Fruit fly (Drosophila melanogaster) whole organism, embryonic: Measurements from ENCODE around the gene dome.
A peak's percentile ranks its signal among the peaks of the same experiment; 100 is the strongest.

Source experiments
- CG10267 ChIP-seq: fragments of 200-800 bp; sonication (Bioruptor generic); optimal IDR thresholded peaks from 2 replicates; lab custom pipeline; 2018; ENCODE audit warnings: missing biosample characterization, mild to moderate bottlenecking, missing genetic modification characterization, moderate library complexity
- CG11456 ChIP-seq: fragments of 200-800 bp; sonication (Bioruptor generic); IDR thresholded peaks from 3 replicates; pipeline ENCODE4 v1.3.6; 2022; ENCODE audit warnings: missing biosample characterization, missing genetic modification characterization
- CG12659 ChIP-seq: fragments of 200-800 bp; sonication (Bioruptor generic); optimal IDR thresholded peaks from 3 replicates; lab custom pipeline; 2017; ENCODE audit warnings: mild to moderate bottlenecking, missing biosample characterization, missing genetic modification reagents, missing genetic modification characterization
- CG14710 ChIP-seq: fragments of 200-800 bp; sonication (Bioruptor generic); optimal IDR thresholded peaks from 3 replicates; lab custom pipeline; 2019; ENCODE audit warnings: missing biosample characterization, mild to moderate bottlenecking, missing genetic modification characterization, moderate library complexity
- CG15696 ChIP-seq: fragments of 200-800 bp; sonication (Bioruptor generic); optimal IDR thresholded peaks from 2 replicates; lab custom pipeline; 2019; ENCODE audit warnings: missing biosample characterization, mild to moderate bottlenecking, missing genetic modification characterization, moderate library complexity
- CG1603 ChIP-seq: fragments of 200-800 bp; sonication (Bioruptor generic); optimal IDR thresholded peaks from 2 replicates; lab custom pipeline; 2019; ENCODE audit warnings: missing biosample characterization, mild to moderate bottlenecking, missing genetic modification characterization, moderate library complexity
- CG16813 ChIP-seq: fragments of 200-800 bp; sonication (Bioruptor generic); IDR thresholded peaks from 3 replicates; pipeline ENCODE4 v1.3.6; 2022; ENCODE audit warnings: missing biosample characterization, missing genetic modification characterization; ENCODE audit not compliant: partially characterized antibody
- CG2116 ChIP-seq: fragments of 200-800 bp; sonication (Bioruptor generic); optimal IDR thresholded peaks from 3 replicates; lab custom pipeline; 2018; ENCODE audit warnings: missing biosample characterization, mild to moderate bottlenecking, missing genetic modification characterization
- CG2129 ChIP-seq: fragments of 200-800 bp; sonication (Bioruptor generic); IDR thresholded peaks from 2 replicates; pipeline ENCODE4 v1.3.6; 2022; ENCODE audit warnings: missing biosample characterization, missing genetic modification characterization; ENCODE audit not compliant: partially characterized antibody
- CG30020 ChIP-seq: fragments of 200-800 bp; optimal IDR thresholded peaks from 2 replicates; lab custom pipeline; 2019; ENCODE audit warnings: missing biosample characterization, mild to moderate bottlenecking, missing genetic modification characterization, moderate library complexity
- CG32532 ChIP-seq: fragments of 200-800 bp; sonication (Bioruptor generic); IDR thresholded peaks from 2 replicates; pipeline ENCODE4 v1.3.6; 2022; ENCODE audit warnings: missing biosample characterization, missing genetic modification characterization
- CG33557 ChIP-seq: fragments of 200-800 bp; sonication (Bioruptor generic); optimal IDR thresholded peaks from 2 replicates; lab custom pipeline; 2019; ENCODE audit warnings: missing biosample characterization, mild to moderate bottlenecking, missing genetic modification characterization, moderate library complexity
- CG43689 ChIP-seq: fragments of 200-800 bp; sonication (Bioruptor generic); IDR thresholded peaks from 2 replicates; pipeline ENCODE4 v1.3.6; 2022; ENCODE audit warnings: missing biosample characterization, missing genetic modification characterization
- CG6791 ChIP-seq: fragments of 200-800 bp; sonication (Bioruptor generic); IDR thresholded peaks from 3 replicates; pipeline ENCODE4 v1.3.6; 2022; ENCODE audit warnings: missing biosample characterization, missing genetic modification characterization; ENCODE audit not compliant: partially characterized antibody
- CG7357 ChIP-seq: fragments of 200-800 bp; sonication (Bioruptor generic); IDR thresholded peaks from 3 replicates; pipeline ENCODE4 v1.3.6; 2022; ENCODE audit warnings: missing biosample characterization, missing genetic modification characterization
- Dll ChIP-seq: fragments of 200-800 bp; sonication (Bioruptor generic); IDR thresholded peaks from 4 replicates; pipeline ENCODE4 v1.3.6; 2022; ENCODE audit warnings: missing biosample characterization, missing genetic modification characterization; ENCODE audit not compliant: partially characterized antibody
- HLHmδ ChIP-seq: fragments of 200-800 bp; sonication (Bioruptor generic); optimal IDR thresholded peaks from 2 replicates; lab custom pipeline; 2018; ENCODE audit warnings: missing biosample characterization, mild to moderate bottlenecking, missing genetic modification characterization, moderate library complexity
- HmgZ ChIP-seq: fragments of 200-800 bp; sonication (Bioruptor generic); optimal IDR thresholded peaks from 2 replicates; lab custom pipeline; 2018; ENCODE audit warnings: missing biosample characterization, mild to moderate bottlenecking, missing genetic modification characterization
- Hmx ChIP-seq: fragments of 200-800 bp; sonication (Bioruptor generic); optimal IDR thresholded peaks from 2 replicates; lab custom pipeline; 2016; ENCODE audit warnings: missing biosample characterization, missing genetic modification characterization
- Mes4 ChIP-seq: fragments of 200-800 bp; sonication (Bioruptor generic); optimal IDR thresholded peaks from 2 replicates; lab custom pipeline; 2016; ENCODE audit warnings: missing biosample characterization, missing genetic modification characterization
- PHDP ChIP-seq: fragments of 200-800 bp; sonication (Bioruptor generic); optimal IDR thresholded peaks from 3 replicates; lab custom pipeline; 2018; ENCODE audit warnings: missing biosample characterization, mild to moderate bottlenecking, missing genetic modification characterization, moderate library complexity
- Ptx1 ChIP-seq: fragments of 200-800 bp; sonication (Bioruptor generic); IDR thresholded peaks from 2 replicates; pipeline ENCODE4 v1.3.6; 2022; ENCODE audit warnings: missing biosample characterization, missing genetic modification characterization
- Rfx ChIP-seq: fragments of 200-800 bp; sonication (Bioruptor generic); IDR thresholded peaks from 2 replicates; pipeline ENCODE4 v1.3.6; 2022; ENCODE audit warnings: missing biosample characterization, missing genetic modification characterization
- Scr ChIP-seq: fragments of 200-800 bp; sonication (Bioruptor generic); IDR thresholded peaks from 2 replicates; pipeline ENCODE4 v1.3.6; 2022; ENCODE audit warnings: missing biosample characterization, missing genetic modification characterization; ENCODE audit not compliant: partially characterized antibody
- Sin3A ChIP-seq: fragments of >200 bp; optimal IDR thresholded peaks from 2 replicates; lab custom pipeline; 2018
- Xbp1 ChIP-seq: fragments of 200-800 bp; sonication (Bioruptor generic); optimal IDR thresholded peaks from 3 replicates; lab custom pipeline; 2016; ENCODE audit warnings: missing biosample characterization, mild to moderate bottlenecking, missing genetic modification characterization
- ato ChIP-seq: fragments of 200-800 bp; sonication (Bioruptor generic); IDR thresholded peaks from 2 replicates; pipeline ENCODE4 v1.3.6; 2022; ENCODE audit warnings: missing biosample characterization, missing genetic modification characterization; ENCODE audit not compliant: partially characterized antibody
- bsh ChIP-seq, 2 experiments: fragments of 200-800 bp; sonication (Bioruptor generic); optimal IDR thresholded peaks; 2 replicates each; lab custom pipeline; 2017 to 2018; ENCODE audit warnings: mild to moderate bottlenecking in 2 of 2, missing biosample characterization in 2 of 2, missing genetic modification characterization in 2 of 2, moderate library complexity in 1 of 2
- chinmo ChIP-seq: fragments of 200-800 bp; sonication (Bioruptor generic); IDR thresholded peaks from 4 replicates; pipeline ENCODE4 v1.3.6; 2022; ENCODE audit warnings: missing biosample characterization, missing genetic modification characterization; ENCODE audit not compliant: partially characterized antibody
- crp ChIP-seq, 2 experiments: fragments of 200-800 bp; sonication (Bioruptor generic); optimal IDR thresholded peaks; 2 replicates in 1 of 2; 3 replicates in 1 of 2; lab custom pipeline; 2017; ENCODE audit warnings: missing biosample characterization in 2 of 2, missing genetic modification characterization in 2 of 2, mild to moderate bottlenecking in 1 of 2, moderate library complexity in 1 of 2
- dysf ChIP-seq: fragments of 200-800 bp; sonication (Bioruptor generic); IDR thresholded peaks from 3 replicates; pipeline ENCODE4 v1.3.6; 2022; ENCODE audit warnings: missing biosample characterization, missing genetic modification characterization
- gcm ChIP-seq: fragments of 200-800 bp; sonication (Bioruptor generic); optimal IDR thresholded peaks from 2 replicates; lab custom pipeline; 2019; ENCODE audit warnings: missing biosample characterization, mild to moderate bottlenecking, missing genetic modification characterization, moderate library complexity
- hbn ChIP-seq: fragments of 200-800 bp; sonication (Bioruptor generic); IDR thresholded peaks from 2 replicates; pipeline ENCODE4 v1.3.6; 2022; ENCODE audit warnings: missing biosample characterization, missing genetic modification characterization; ENCODE audit not compliant: partially characterized antibody
- ind ChIP-seq: fragments of 200-800 bp; sonication (Bioruptor generic); optimal IDR thresholded peaks from 3 replicates; lab custom pipeline; 2016; ENCODE audit warnings: missing biosample characterization, missing genetic modification characterization
- klu ChIP-seq: fragments of 200-800 bp; sonication (Bioruptor generic); IDR thresholded peaks from 2 replicates; pipeline ENCODE4 v1.3.6; 2022; ENCODE audit warnings: missing biosample characterization, missing genetic modification characterization
- lola ChIP-seq, 3 experiments: fragments of >200 bp in 2 of 3; fragments of 200-800 bp in 1 of 3; sonication (Bioruptor generic) in 1 of 3; optimal IDR thresholded peaks; 2 replicates each; lab custom pipeline; 2017 to 2019; ENCODE audit warnings: missing biosample characterization in 3 of 3, missing genetic modification characterization in 3 of 3, mild to moderate bottlenecking in 1 of 3, moderate library complexity in 1 of 3
- nerfin-2 ChIP-seq: fragments of 200-800 bp; sonication (Bioruptor generic); IDR thresholded peaks from 2 replicates; pipeline ENCODE4 v1.3.6; 2022; ENCODE audit warnings: missing biosample characterization, missing genetic modification characterization; ENCODE audit not compliant: partially characterized antibody
- pfk ChIP-seq: fragments of 200-800 bp; sonication (Bioruptor generic); optimal IDR thresholded peaks from 2 replicates; lab custom pipeline; 2018; ENCODE audit warnings: missing biosample characterization, mild to moderate bottlenecking, missing genetic modification characterization, moderate library complexity
- psq ChIP-seq: fragments of 200-800 bp; sonication (Bioruptor generic); optimal IDR thresholded peaks from 2 replicates; lab custom pipeline; 2017; ENCODE audit warnings: missing biosample characterization, missing genetic modification characterization
- pzg ChIP-seq: fragments of 200-800 bp; sonication (Bioruptor generic); optimal IDR thresholded peaks from 3 replicates; lab custom pipeline; 2018; ENCODE audit warnings: missing biosample characterization, mild to moderate bottlenecking, missing genetic modification characterization, moderate library complexity
- run ChIP-seq: fragments of 200-800 bp; sonication (Bioruptor generic); optimal IDR thresholded peaks from 3 replicates; lab custom pipeline; 2018; ENCODE audit warnings: missing biosample characterization, mild to moderate bottlenecking, missing genetic modification characterization
- sens ChIP-seq: fragments of 200-800 bp; sonication (Bioruptor generic); peaks from one replicate; lab custom pipeline; 2016; ENCODE audit warnings: missing biosample characterization, missing genetic modification characterization
- slbo ChIP-seq: fragments of 200-800 bp; sonication (Bioruptor generic); IDR thresholded peaks from 2 replicates; pipeline ENCODE4 v1.3.6; 2022; ENCODE audit warnings: missing biosample characterization, missing genetic modification characterization
- ssp ChIP-seq: fragments of 200-800 bp; sonication (Bioruptor generic); IDR thresholded peaks from 2 replicates; pipeline ENCODE4 v1.3.6; 2022; ENCODE audit warnings: missing biosample characterization, missing genetic modification characterization
- toy ChIP-seq: fragments of 200-800 bp; sonication (Bioruptor generic); IDR thresholded peaks from 2 replicates; pipeline ENCODE4 v1.3.6; 2022; ENCODE audit warnings: missing biosample characterization, missing genetic modification characterization
- trem ChIP-seq: fragments of 200-800 bp; optimal IDR thresholded peaks from 3 replicates; lab custom pipeline; 2019; ENCODE audit warnings: missing biosample characterization, mild to moderate bottlenecking, missing genetic modification characterization, moderate library complexity
- zf30C ChIP-seq: fragments of 200-800 bp; sonication (Bioruptor generic); optimal IDR thresholded peaks from 3 replicates; lab custom pipeline; 2018; ENCODE audit warnings: missing biosample characterization, mild to moderate bottlenecking, missing genetic modification characterization

The dome gene

DNA sequence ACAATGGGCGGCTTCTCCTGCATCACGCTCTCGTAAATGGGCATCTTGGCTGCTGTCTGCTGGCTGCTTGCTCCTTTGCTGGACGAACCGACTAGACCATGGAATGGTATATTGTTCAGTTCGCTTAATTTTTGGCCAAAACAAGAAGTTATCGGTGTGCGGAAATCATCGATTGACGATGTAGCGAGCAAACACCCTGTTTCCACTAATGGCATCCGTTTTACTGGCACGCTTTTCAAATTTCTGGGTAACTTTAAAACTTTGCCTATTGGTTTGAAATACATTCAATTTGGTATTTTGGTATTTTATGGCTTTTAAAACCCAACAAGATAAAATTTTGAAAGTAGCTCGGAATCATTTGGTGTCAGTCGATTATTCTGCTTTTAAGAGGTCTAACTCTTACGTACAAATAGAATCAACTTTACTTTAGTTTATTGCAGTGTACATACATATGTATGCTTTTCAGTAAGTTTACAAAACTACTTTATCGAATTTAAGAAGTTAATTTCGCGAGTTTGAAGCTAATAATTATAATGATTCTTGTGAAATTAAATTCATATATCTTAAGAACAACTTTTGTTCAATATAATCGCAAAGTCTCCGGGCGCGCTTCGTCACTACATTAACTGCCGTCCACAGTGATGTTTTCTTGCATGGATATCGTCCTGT is 37.3 kb downstream of the dome start, which contains the start of gene Arp10:
Arp10 (minus strand) TSS at position 304 of the 669 bp plus-strand sequence.
- TF ChIP-seq CG7357 (GFP tag; lab: Robert Waterston, UW) = peak; percentile 91
- TF ChIP-seq ind (GFP tag; lab: Kevin White, UChicago) = peak; percentile 0
- peak; percentile 72 for TF ChIP-seq sens (GFP tag; lab: Kevin White, UChicago)
- peak; percentile 41; the same call in 1 of the 2 replicates for TF ChIP-seq ato (GFP tag; lab: Robert Waterston, UW)
- TF ChIP-seq Xbp1 = peak; percentile 31
- TF ChIP-seq chinmo (GFP tag; lab: Robert Waterston, UW) = 0 out of 4 replicates have a peak, but pooled peaks have one; percentile 59
- TF ChIP-seq pfk = no peak
- no peak for TF ChIP-seq Hmx (GFP tag; lab: Kevin White, UChicago)
- TF ChIP-seq CG10267 (tag; lab: Kevin White, UChicago) = peak; percentile 26
- TF ChIP-seq gcm (GFP tag; lab: Kevin White, UChicago) = no peak
- TF ChIP-seq crp (GFP tag; optimal IDR thresholded peaks at IDR 0.05; lab: Kevin White, UChicago) = no peak
- 0 out of 2 replicates have a peak, but pooled peaks have one; percentile 31 for TF ChIP-seq hbn
- no peak for TF ChIP-seq Mes4
- TF ChIP-seq klu (GFP tag; lab: Robert Waterston, UW) = no peak
- peak; percentile 47 for TF ChIP-seq CG12659 (GFP tag; lab: Kevin White, UChicago)
- TF ChIP-seq CG14710 (tag; lab: Kevin White, UChicago) = peak; percentile 54
- TF ChIP-seq run (tag; lab: Kevin White, UChicago) = no peak
- peak; percentile 64 for TF ChIP-seq CG1603
- TF ChIP-seq Dll = peak; percentile 59; the same call in 3 of the 4 replicates
- peak in 2 of 3 experiments; percentile 3 to 81 for TF ChIP-seq lola (GFP tag; optimal IDR thresholded peaks at IDR 0.05; lab: Kevin White, UChicago)
- TF ChIP-seq PHDP = no peak
- TF ChIP-seq Sin3A (lab: Kevin White, UChicago) = peak; percentile 40
- 0 out of 3 replicates have a peak, but pooled peaks have one; percentile 6 for TF ChIP-seq dysf (GFP tag; lab: Robert Waterston, UW)
- peak; percentile 59 for TF ChIP-seq pzg (GFP tag; lab: Kevin White, UChicago)
- TF ChIP-seq CG30020 (tag; lab: Kevin White, UChicago) = peak; percentile 88
- peak; percentile 92 for TF ChIP-seq ssp (GFP tag; lab: Robert Waterston, UW)
- peak; percentile 36; the same call in 1 of the 2 replicates for TF ChIP-seq CG32532 (GFP tag; lab: Robert Waterston, UW)
- no peak for TF ChIP-seq psq
- peak in 1 of 2 experiments; percentile 2 for TF ChIP-seq bsh (GFP tag; optimal IDR thresholded peaks at IDR 0.05; lab: Kevin White, UChicago)
- no peak for TF ChIP-seq HLHmδ (GFP tag; lab: Kevin White, UChicago)
- peak; percentile 52; the same call in 1 of the 3 replicates for TF ChIP-seq CG11456 (GFP tag; lab: Robert Waterston, UW)
- peak; percentile 36 for TF ChIP-seq trem (tag; lab: Kevin White, UChicago)
- peak; percentile 61 for TF ChIP-seq CG2116 (GFP tag; lab: Kevin White, UChicago)
- TF ChIP-seq Scr (GFP tag; lab: Robert Waterston, UW) = peak; percentile 51
- peak; percentile 50 for TF ChIP-seq HmgZ
- peak; percentile 13 for TF ChIP-seq CG15696 (tag; lab: Kevin White, UChicago)
- TF ChIP-seq CG16813 (GFP tag; lab: Robert Waterston, UW) = peak; percentile 60; the same call in 2 of the 3 replicates
- TF ChIP-seq Rfx (GFP tag; lab: Robert Waterston, UW) = 0 out of 2 replicates have a peak, but pooled peaks have one; percentile 16
- no peak for TF ChIP-seq CG2129 (GFP tag; lab: Robert Waterston, UW)
- peak; percentile 17; the same call in 1 of the 2 replicates for TF ChIP-seq Ptx1 (GFP tag; lab: Robert Waterston, UW)
- TF ChIP-seq toy = no peak
- no peak for TF ChIP-seq CG43689 (GFP tag; lab: Robert Waterston, UW)
- 0 out of 3 replicates have a peak, but pooled peaks have one; percentile 50 for TF ChIP-seq CG6791
- peak; percentile 9; the same call in 1 of the 2 replicates for TF ChIP-seq slbo
- peak; percentile 58 for TF ChIP-seq zf30C (GFP tag; lab: Kevin White, UChicago)
- peak; percentile 2 for TF ChIP-seq CG33557 (GFP tag; lab: Kevin White, UChicago)
- TF ChIP-seq nerfin-2 = no peak
